Worm (Caenorhabditis elegans) whole organism, L4 larva: ENCODE measurements around the gene arl-5.
A peak's percentile ranks its signal among the peaks of the same experiment; 100 is the strongest.

Source experiments
- F26F4.8 ChIP-seq: fragments of 200-800 bp; sonication (Bioruptor generic); conservative IDR thresholded peaks from 2 replicates; pipeline ENCODE4 v1.3.6; 2022; ENCODE audit warnings: missing genetic modification characterization, missing compliant biosample characterization
- F44E2.7 ChIP-seq: fragments of 200-800 bp; sonication (Bioruptor generic); IDR thresholded peaks from 2 replicates; pipeline ENCODE4 v2.1.2; 2022; ENCODE audit warnings: missing genetic modification characterization, missing compliant biosample characterization
- T20F7.1 ChIP-seq: fragments of 200-800 bp; sonication (Bioruptor generic); optimal IDR thresholded peaks from 2 replicates; lab custom pipeline; 2018; ENCODE audit warnings: mild to moderate bottlenecking, missing genetic modification characterization, missing compliant biosample characterization
- T26A8.4 ChIP-seq: fragments of 200-800 bp; sonication (Bioruptor generic); IDR thresholded peaks from 2 replicates; pipeline ENCODE4 v1.3.6; 2022; ENCODE audit warnings: missing genetic modification characterization, missing compliant biosample characterization
- Y48G9A.11 ChIP-seq: fragments of 200-800 bp; sonication (Bioruptor generic); IDR thresholded peaks from 2 replicates; pipeline ENCODE4 v1.3.6; 2022; ENCODE audit warnings: missing genetic modification reagents, missing genetic modification characterization, missing compliant biosample characterization
- Y5F2A.4 ChIP-seq: fragments of 200-800 bp; sonication (Bioruptor generic); optimal IDR thresholded peaks from 2 replicates; lab custom pipeline; 2018; ENCODE audit warnings: mild to moderate bottlenecking, missing genetic modification characterization, missing compliant biosample characterization
- aly-2 ChIP-seq: sonication (generic microtip); optimal IDR thresholded peaks from 2 replicates; lab custom pipeline; 2018; ENCODE audit warnings: missing biosample characterization, missing genetic modification characterization
- ama-1 ChIP-seq: fragments of 150-350 bp; optimal IDR thresholded peaks from 2 replicates; lab custom pipeline; 2014; ENCODE audit warnings: inconsistent platforms, mixed read lengths
- ceh-20 ChIP-seq: fragments of 200-800 bp; sonication (Bioruptor generic); IDR thresholded peaks from 2 replicates; pipeline ENCODE4 v1.3.6; 2022; ENCODE audit warnings: missing genetic modification reagents, missing genetic modification characterization, missing compliant biosample characterization
- ceh-28 ChIP-seq: fragments of 150-350 bp; optimal IDR thresholded peaks from 2 replicates; lab custom pipeline; 2014; ENCODE audit warnings: missing biosample characterization, missing genetic modification reagents, missing genetic modification characterization
- ceh-32 ChIP-seq: sonication (generic microtip); optimal IDR thresholded peaks from 2 replicates; lab custom pipeline; 2016; ENCODE audit warnings: mild to moderate bottlenecking, missing genetic modification characterization, missing compliant biosample characterization; ENCODE audit not compliant: poor library complexity
- ctbp-1 ChIP-seq: fragments of 200-800 bp; sonication (Bioruptor generic); IDR thresholded peaks from 2 replicates; pipeline ENCODE4 v1.3.6; 2022; ENCODE audit warnings: missing genetic modification reagents, missing genetic modification characterization, missing compliant biosample characterization
- dve-1 ChIP-seq: sonication (generic microtip); optimal IDR thresholded peaks from 2 replicates; lab custom pipeline; 2017; ENCODE audit warnings: antibody characterized with exemption, mild to moderate bottlenecking, missing genetic modification characterization, missing compliant biosample characterization; ENCODE audit not compliant: insufficient read depth
- gei-8 ChIP-seq: fragments of 200-800 bp; sonication (Bioruptor generic); optimal IDR thresholded peaks from 2 replicates; lab custom pipeline; 2018; ENCODE audit warnings: mild to moderate bottlenecking, missing genetic modification characterization, missing compliant biosample characterization
- hlh-11 ChIP-seq: fragments of 200-800 bp; sonication (Bioruptor generic); optimal IDR thresholded peaks from 2 replicates; lab custom pipeline; 2018; ENCODE audit warnings: mild to moderate bottlenecking, missing genetic modification characterization, missing compliant biosample characterization
- jun-1 ChIP-seq: fragments of 150-350 bp; optimal IDR thresholded peaks from 2 replicates; lab custom pipeline; 2014; ENCODE audit warnings: missing biosample characterization, missing genetic modification reagents, missing genetic modification characterization
- lin-38 ChIP-seq: fragments of 200-800 bp; sonication (Bioruptor generic); IDR thresholded peaks from 2 replicates; pipeline ENCODE4 v1.3.6; 2022; ENCODE audit warnings: missing genetic modification reagents, missing genetic modification characterization, missing compliant biosample characterization
- lir-3 ChIP-seq: sonication (generic microtip); optimal IDR thresholded peaks from 2 replicates; lab custom pipeline; 2016; ENCODE audit warnings: mild to moderate bottlenecking, missing genetic modification characterization, missing compliant biosample characterization
- lsy-2 ChIP-seq, 2 experiments: fragments of 150-350 bp in 1 of 2; sonication (generic microtip) in 1 of 2; optimal IDR thresholded peaks; 2 replicates each; lab custom pipeline; 2014 to 2017; ENCODE audit warnings: missing biosample characterization in 2 of 2, missing genetic modification characterization in 2 of 2
- mdt-29 ChIP-seq: fragments of 200-800 bp; sonication (Bioruptor generic); IDR thresholded peaks from 2 replicates; pipeline ENCODE4 v1.3.6; 2022; ENCODE audit warnings: missing genetic modification reagents, missing genetic modification characterization, missing compliant biosample characterization
- mep-1 ChIP-seq: fragments of 150-350 bp; sonication (generic microtip); optimal IDR thresholded peaks from 3 replicates; lab custom pipeline; 2014; ENCODE audit warnings: missing biosample characterization, missing genetic modification characterization
- mes-2 ChIP-seq: sonication (generic microtip); optimal IDR thresholded peaks from 2 replicates; lab custom pipeline; 2016; ENCODE audit warnings: missing genotype, mild to moderate bottlenecking, missing genetic modification characterization, missing compliant biosample characterization; ENCODE audit not compliant: poor library complexity, severe bottlenecking
- nhr-102 ChIP-seq: sonication (generic microtip); optimal IDR thresholded peaks from 2 replicates; lab custom pipeline; 2016; ENCODE audit warnings: mild to moderate bottlenecking, missing genetic modification characterization, moderate library complexity, missing compliant biosample characterization
- nhr-28 ChIP-seq: fragments of 150-350 bp; optimal IDR thresholded peaks from 2 replicates; lab custom pipeline; 2014; ENCODE audit warnings: missing biosample characterization, missing genetic modification characterization
- nhr-41 ChIP-seq: fragments of 200-800 bp; sonication (Bioruptor generic); IDR thresholded peaks from 2 replicates; pipeline ENCODE4 v1.3.6; 2022; ENCODE audit warnings: missing genetic modification reagents, missing genetic modification characterization, missing compliant biosample characterization
- nhr-77 ChIP-seq: fragments of 150-350 bp; optimal IDR thresholded peaks from 2 replicates; lab custom pipeline; 2014; ENCODE audit warnings: missing biosample characterization, missing genetic modification characterization
- php-3 ChIP-seq: fragments of 200-800 bp; sonication (Bioruptor generic); IDR thresholded peaks from 2 replicates; pipeline ENCODE4 v1.3.6; 2022; ENCODE audit warnings: missing genetic modification reagents, missing genetic modification characterization, missing compliant biosample characterization
- pqm-1 ChIP-seq: sonication (generic microtip); optimal IDR thresholded peaks from 2 replicates; lab custom pipeline; 2017; ENCODE audit warnings: missing biosample characterization, missing genetic modification characterization
- rbr-2 ChIP-seq: sonication (generic microtip); optimal IDR thresholded peaks from 2 replicates; lab custom pipeline; 2016; ENCODE audit warnings: missing genotype, missing genetic modification characterization, missing compliant biosample characterization
- set-16 ChIP-seq: fragments of 200-800 bp; sonication (Bioruptor generic); IDR thresholded peaks from 2 replicates; pipeline ENCODE4 v1.3.6; 2022; ENCODE audit warnings: missing genetic modification reagents, missing genetic modification characterization, missing compliant biosample characterization
- snpc-1.2 ChIP-seq: fragments of 200-800 bp; sonication (Bioruptor generic); IDR thresholded peaks from 2 replicates; pipeline ENCODE4 v1.3.6; 2022; ENCODE audit warnings: missing genetic modification reagents, missing genetic modification characterization, missing compliant biosample characterization
- snpc-4 ChIP-seq: fragments of 150-350 bp; optimal IDR thresholded peaks from 2 replicates; lab custom pipeline; 2014; ENCODE audit warnings: missing biosample characterization, missing genetic modification characterization
- unc-130 ChIP-seq: sonication (generic microtip); optimal IDR thresholded peaks from 2 replicates; lab custom pipeline; 2016; ENCODE audit warnings: missing genetic modification reagents, missing genetic modification characterization, missing compliant biosample characterization
- unc-62 ChIP-seq, 3 experiments: fragments of 150-350 bp in 1 of 3; sonication (generic microtip); optimal IDR thresholded peaks in 2 of 3; peaks in 1 of 3; 1 replicate in 1 of 3; 2 replicates in 2 of 3; lab custom pipeline; 2014 to 2017; ENCODE audit warnings: missing biosample characterization in 3 of 3, missing genetic modification characterization in 3 of 3, missing genetic modification reagents in 3 of 3, missing genotype in 1 of 3
- zfp-2 ChIP-seq: sonication (generic microtip); optimal IDR thresholded peaks from 2 replicates; lab custom pipeline; 2016; ENCODE audit warnings: mild to moderate bottlenecking, missing genetic modification characterization, missing compliant biosample characterization
- zfp-3 ChIP-seq: fragments of 200-800 bp; sonication (Bioruptor generic); conservative IDR thresholded peaks from 2 replicates; pipeline ENCODE4 v1.3.6; 2022; ENCODE audit warnings: missing genetic modification reagents, missing genetic modification characterization, missing compliant biosample characterization
- zip-2 ChIP-seq: fragments of 150-350 bp; optimal IDR thresholded peaks from 2 replicates; lab custom pipeline; 2014; ENCODE audit warnings: missing biosample characterization, missing genetic modification characterization

arl-5 gene

ce11 chrIII:9802045-9802444, 21.0 kb upstream of the arl-5 start:
- TF ChIP-seq snpc-4 (tag; lab: Kevin White, UChicago) (no peak), pqm-1 (tag; lab: Kevin White, UChicago) (no peak), nhr-102 (tag; lab: Kevin White, UChicago) (no peak)

- peak; percentile 1 for TF ChIP-seq hlh-11 (tag; lab: Kevin White, UChicago)
- peak; percentile 87 for TF ChIP-seq zip-2 (tag; lab: Kevin White, UChicago)
- no peak for TF ChIP-seq nhr-41
- TF ChIP-seq gei-8 (GFP tag; lab: Kevin White, UChicago) = peak; percentile 18
- no peak for TF ChIP-seq F26F4.8 (GFP tag; lab: Robert Waterston, UW)
- TF ChIP-seq unc-130 (GFP tag; lab: Kevin White, UChicago) = no peak
- no peak for TF ChIP-seq lin-38 (GFP tag; lab: Robert Waterston, UW)
- TF ChIP-seq ctbp-1 (GFP tag; lab: Robert Waterston, UW) = no peak
- no peak for TF ChIP-seq ceh-28
- no peak for TF ChIP-seq rbr-2 (tag; lab: Kevin White, UChicago)
- TF ChIP-seq F44E2.7 (GFP tag; lab: Robert Waterston, UW) = no peak
- no peak for TF ChIP-seq Y48G9A.11 (GFP tag; lab: Robert Waterston, UW)
- TF ChIP-seq zfp-2 (tag; lab: Kevin White, UChicago) = no peak
- no peak for TF ChIP-seq ceh-20
- TF ChIP-seq Y5F2A.4 = no peak
- peak; percentile 1 for TF ChIP-seq dve-1 (tag; lab: Kevin White, UChicago)
- peak; percentile 77 for TF ChIP-seq zfp-3 (GFP tag; lab: Robert Waterston, UW)
- peak; percentile 33 for TF ChIP-seq mep-1 (tag; lab: Kevin White, UChicago)
- TF ChIP-seq ceh-32 (tag; lab: Kevin White, UChicago) = no peak
- TF ChIP-seq nhr-28 = peak; percentile 12
- peak; percentile 47 for TF ChIP-seq mes-2 (tag; lab: Kevin White, UChicago)
- no peak for TF ChIP-seq set-16 (GFP tag; lab: Robert Waterston, UW)
- no peak for TF ChIP-seq snpc-1.2 (GFP tag; lab: Robert Waterston, UW)
- TF ChIP-seq T26A8.4 = peak; percentile 78
- peak in 1 of 2 experiments; percentile 51 for TF ChIP-seq lsy-2 (tag; optimal IDR thresholded peaks at IDR 0.05; lab: Kevin White, UChicago)
- peak; percentile 35 for TF ChIP-seq nhr-102 (tag; lab: Kevin White, UChicago)
- TF ChIP-seq ama-1 (lab: Kevin White, UChicago) = no peak
- peak in 1 of 2 experiments; percentile 25 for TF ChIP-seq unc-62 (GFP tag; optimal IDR thresholded peaks at IDR 0.05 in 1 of 2; lab: Kevin White, UChicago)
- no peak for TF ChIP-seq unc-62 (tag; optimal IDR thresholded peaks at IDR 0.05; lab: Kevin White, UChicago)
- TF ChIP-seq lir-3 = no peak
- TF ChIP-seq jun-1 (tag; lab: Kevin White, UChicago) = no peak
- 0 out of 2 replicates have a peak, but pooled peaks have one; percentile 8 for TF ChIP-seq mdt-29
- no peak for TF ChIP-seq aly-2 (tag; lab: Kevin White, UChicago)
- TF ChIP-seq nhr-77 (tag; lab: Kevin White, UChicago) = peak; percentile 39
- peak; percentile 55; the same call in 1 of the 2 replicates for TF ChIP-seq php-3 (GFP tag; lab: Robert Waterston, UW)
- peak; percentile 40 for TF ChIP-seq T20F7.1 (GFP tag; lab: Kevin White, UChicago)
These were observed 17.9 kb upstream of the arl-5 start, which contains the start of gene riok-3 for ce11 chrIII:9804997-9805610. Gene riok-3, minus strand, starts transcription at chrIII:9805011.
